Worm (Caenorhabditis elegans) whole organism, L2 larva: ENCODE data around the gene R03A10.5.

Experiments used
- ZK546.5 ChIP-seq: sonication (generic microtip); optimal IDR thresholded peaks from 2 replicates; lab custom pipeline; 2017; ENCODE audit warnings: missing biosample characterization, missing genetic modification characterization
- elt-3 ChIP-seq: sonication (generic microtip); optimal IDR thresholded peaks from 2 replicates; lab custom pipeline; 2017; ENCODE audit warnings: missing biosample characterization, missing genetic modification characterization
- nhr-237 ChIP-seq: fragments of 150-350 bp; optimal IDR thresholded peaks from 2 replicates; lab custom pipeline; 2014; ENCODE audit warnings: missing biosample characterization, missing genetic modification characterization

- TF ChIP-seq nhr-237 (no peak), elt-3 (tag; lab: Kevin White, UChicago) (no peak), ZK546.5 (tag; lab: Kevin White, UChicago) (no peak)
Measured at ce11 chrX:15408577-15408976, 37.9 kb upstream of the R03A10.5 start.
